Fruit fly (Drosophila melanogaster) whole organism, embryonic: Measurements from ENCODE around the gene pall.

Source experiments
- Asciz ChIP-seq: fragments of 200-800 bp; sonication (Bioruptor generic); optimal IDR thresholded peaks from 2 replicates; lab custom pipeline; 2017; ENCODE audit warnings: missing biosample characterization, mild to moderate bottlenecking, missing genetic modification characterization, missing genetic modification reagents
- BtbVII ChIP-seq: fragments of 200-800 bp; sonication (Bioruptor generic); optimal IDR thresholded peaks from 3 replicates; lab custom pipeline; 2017; ENCODE audit warnings: missing biosample characterization, mild to moderate bottlenecking, missing genetic modification characterization
- CG1024 ChIP-seq: fragments of 200-800 bp; sonication (Bioruptor generic); IDR thresholded peaks from 2 replicates; pipeline ENCODE4 v1.3.6; 2022; ENCODE audit warnings: missing biosample characterization, missing genetic modification characterization
- CG12071 ChIP-seq: fragments of 200-800 bp; sonication (Bioruptor generic); optimal IDR thresholded peaks from 3 replicates; lab custom pipeline; 2018; ENCODE audit warnings: missing biosample characterization, mild to moderate bottlenecking, missing genetic modification characterization
- CG12219 ChIP-seq: fragments of 200-800 bp; sonication (Bioruptor generic); optimal IDR thresholded peaks from 3 replicates; lab custom pipeline; 2018; ENCODE audit warnings: missing biosample characterization, mild to moderate bottlenecking, missing genetic modification characterization
- CG12769 ChIP-seq: fragments of 200-800 bp; sonication (Bioruptor generic); optimal IDR thresholded peaks from 2 replicates; lab custom pipeline; 2019; ENCODE audit warnings: missing biosample characterization, mild to moderate bottlenecking, missing genetic modification characterization, moderate library complexity
- CG13894 ChIP-seq: fragments of 200-800 bp; sonication (Bioruptor generic); optimal IDR thresholded peaks from 3 replicates; lab custom pipeline; 2018; ENCODE audit warnings: missing biosample characterization, mild to moderate bottlenecking, missing genetic modification characterization, moderate library complexity
- CG14050 ChIP-seq: fragments of 200-800 bp; sonication (Bioruptor generic); IDR thresholded peaks from 3 replicates; pipeline ENCODE4 v1.3.6; 2022; ENCODE audit warnings: missing biosample characterization, missing genetic modification characterization
- CG1529 ChIP-seq: fragments of 200-800 bp; sonication (Bioruptor generic); optimal IDR thresholded peaks from 3 replicates; lab custom pipeline; 2018; ENCODE audit warnings: missing biosample characterization, missing genetic modification characterization
- CG17802 ChIP-seq: fragments of 200-800 bp; sonication (Bioruptor generic); optimal IDR thresholded peaks from 2 replicates; lab custom pipeline; 2018; ENCODE audit warnings: missing biosample characterization, mild to moderate bottlenecking, missing genetic modification characterization, moderate library complexity
- CG3407 ChIP-seq: fragments of 200-800 bp; sonication (Bioruptor generic); optimal IDR thresholded peaks from 2 replicates; lab custom pipeline; 2018; ENCODE audit warnings: missing biosample characterization, mild to moderate bottlenecking, missing genetic modification characterization
- CG4820 ChIP-seq: fragments of 200-800 bp; sonication (Bioruptor generic); optimal IDR thresholded peaks from 3 replicates; lab custom pipeline; 2016; ENCODE audit warnings: missing biosample characterization, missing genetic modification characterization
- CG6791 ChIP-seq: fragments of 200-800 bp; sonication (Bioruptor generic); IDR thresholded peaks from 3 replicates; pipeline ENCODE4 v1.3.6; 2022; ENCODE audit warnings: missing biosample characterization, missing genetic modification characterization; ENCODE audit not compliant: partially characterized antibody
- CG7987 ChIP-seq: fragments of 200-800 bp; sonication (Bioruptor generic); optimal IDR thresholded peaks from 2 replicates; lab custom pipeline; 2018; ENCODE audit warnings: missing biosample characterization, mild to moderate bottlenecking, missing genetic modification characterization, moderate library complexity
- CG9727 ChIP-seq: fragments of 200-800 bp; sonication (Bioruptor generic); optimal IDR thresholded peaks from 3 replicates; lab custom pipeline; 2017; ENCODE audit warnings: missing biosample characterization, mild to moderate bottlenecking, missing genetic modification characterization
- Chrac-16 ChIP-seq: fragments of 200-800 bp; sonication (Bioruptor generic); optimal IDR thresholded peaks from 3 replicates; lab custom pipeline; 2016; ENCODE audit warnings: missing biosample characterization, missing genetic modification characterization
- D ChIP-seq, 2 experiments: fragments of 200-800 bp in 1 of 2; fragments of >200 bp in 1 of 2; sonication (Bioruptor generic) in 1 of 2; optimal IDR thresholded peaks; 2 replicates in 1 of 2; 3 replicates in 1 of 2; lab custom pipeline; 2017; ENCODE audit warnings: mild to moderate bottlenecking in 1 of 2, missing biosample characterization in 1 of 2, missing genetic modification characterization in 1 of 2, missing genetic modification reagents in 1 of 2
- Dad ChIP-seq: fragments of 200-800 bp; sonication (Bioruptor generic); optimal IDR thresholded peaks from 3 replicates; lab custom pipeline; 2016; ENCODE audit warnings: missing biosample characterization, missing genetic modification characterization
- Dp ChIP-seq: fragments of 200-800 bp; sonication (Bioruptor generic); optimal IDR thresholded peaks from 2 replicates; lab custom pipeline; 2018; ENCODE audit warnings: missing biosample characterization, mild to moderate bottlenecking, missing genetic modification characterization, moderate library complexity
- Ets97D ChIP-seq: fragments of 200-800 bp; sonication (Bioruptor generic); optimal IDR thresholded peaks from 3 replicates; lab custom pipeline; 2016; ENCODE audit warnings: missing biosample characterization, missing genetic modification characterization
- Hmx ChIP-seq: fragments of 200-800 bp; sonication (Bioruptor generic); optimal IDR thresholded peaks from 2 replicates; lab custom pipeline; 2016; ENCODE audit warnings: missing biosample characterization, missing genetic modification characterization
- Hr51 ChIP-seq, 2 experiments: fragments of 200-800 bp; sonication (Bioruptor generic); optimal IDR thresholded peaks; 2 replicates in 1 of 2; 3 replicates in 1 of 2; lab custom pipeline; 2016 to 2018; ENCODE audit warnings: missing biosample characterization in 2 of 2, missing genetic modification characterization in 2 of 2, mild to moderate bottlenecking in 1 of 2, moderate library complexity in 1 of 2
- Kr ChIP-seq: fragments of 200-800 bp; sonication (Bioruptor generic); optimal IDR thresholded peaks from 2 replicates; lab custom pipeline; 2017; ENCODE audit warnings: missing biosample characterization, mild to moderate bottlenecking, missing genetic modification characterization
- Med ChIP-seq: fragments of 200-800 bp; sonication (Bioruptor generic); peaks from one replicate; lab custom pipeline; 2016; ENCODE audit warnings: missing biosample characterization, missing genetic modification characterization, mild to moderate bottlenecking, inconsistent platforms, moderate library complexity
- Meics ChIP-seq: fragments of 200-800 bp; sonication (Bioruptor generic); optimal IDR thresholded peaks from 2 replicates; lab custom pipeline; 2017; ENCODE audit warnings: missing biosample characterization, mild to moderate bottlenecking, missing genetic modification characterization
- Opbp ChIP-seq: fragments of 200-800 bp; sonication (Bioruptor generic); IDR thresholded peaks from 3 replicates; pipeline ENCODE4 v1.3.6; 2022; ENCODE audit warnings: missing biosample characterization, missing genetic modification characterization; ENCODE audit not compliant: partially characterized antibody
- Rfx ChIP-seq: fragments of 200-800 bp; sonication (Bioruptor generic); IDR thresholded peaks from 2 replicates; pipeline ENCODE4 v1.3.6; 2022; ENCODE audit warnings: missing biosample characterization, missing genetic modification characterization
- TFAM ChIP-seq: fragments of 200-800 bp; sonication (Bioruptor generic); optimal IDR thresholded peaks from 2 replicates; lab custom pipeline; 2017; ENCODE audit warnings: missing biosample characterization, missing genetic modification characterization, inconsistent platforms
- bbx ChIP-seq: fragments of 200-800 bp; sonication (Bioruptor generic); IDR thresholded peaks from 2 replicates; pipeline ENCODE4 v1.3.6; 2022; ENCODE audit warnings: missing biosample characterization, missing genetic modification characterization; ENCODE audit not compliant: partially characterized antibody
- corto ChIP-seq: fragments of 200-800 bp; sonication (Bioruptor generic); optimal IDR thresholded peaks from 2 replicates; lab custom pipeline; 2016; ENCODE audit warnings: missing biosample characterization, mild to moderate bottlenecking, missing genetic modification characterization, moderate library complexity
- crc ChIP-seq: fragments of 200-800 bp; sonication (Bioruptor generic); optimal IDR thresholded peaks from 2 replicates; lab custom pipeline; 2016; ENCODE audit warnings: missing biosample characterization, missing genetic modification characterization
- croc ChIP-seq: fragments of 200-800 bp; sonication (Bioruptor generic); conservative IDR thresholded peaks from 3 replicates; pipeline ENCODE4 v1.3.6; 2022; ENCODE audit warnings: missing biosample characterization, missing genetic modification characterization
- dimm ChIP-seq: fragments of 200-800 bp; sonication (Bioruptor generic); IDR thresholded peaks from 2 replicates; pipeline ENCODE4 v1.3.6; 2022; ENCODE audit warnings: missing biosample characterization, missing genetic modification characterization
- dmrt11E ChIP-seq: fragments of 200-800 bp; sonication (Bioruptor generic); optimal IDR thresholded peaks from 3 replicates; lab custom pipeline; 2018; ENCODE audit warnings: missing biosample characterization, mild to moderate bottlenecking, missing genetic modification characterization, moderate library complexity
- dysf ChIP-seq: fragments of 200-800 bp; sonication (Bioruptor generic); IDR thresholded peaks from 3 replicates; pipeline ENCODE4 v1.3.6; 2022; ENCODE audit warnings: missing biosample characterization, missing genetic modification characterization
- ems ChIP-seq: fragments of 200-800 bp; sonication (Bioruptor generic); optimal IDR thresholded peaks from 3 replicates; lab custom pipeline; 2016; ENCODE audit warnings: missing biosample characterization, missing genetic modification characterization
- eve ChIP-seq, 2 experiments: fragments of >200 bp; optimal IDR thresholded peaks; 2 replicates each; lab custom pipeline; 2017; ENCODE audit warnings: missing biosample characterization in 2 of 2, missing genetic modification characterization in 2 of 2
- ewg ChIP-seq: fragments of 200-800 bp; sonication (Bioruptor generic); optimal IDR thresholded peaks from 3 replicates; lab custom pipeline; 2017; ENCODE audit warnings: mild to moderate bottlenecking, missing biosample characterization, missing genetic modification reagents, missing genetic modification characterization
- fd64A ChIP-seq: fragments of 200-800 bp; sonication (Bioruptor generic); optimal IDR thresholded peaks from 3 replicates; lab custom pipeline; 2018; ENCODE audit warnings: missing biosample characterization, mild to moderate bottlenecking, missing genetic modification characterization
- gfzf ChIP-seq: fragments of 200-800 bp; sonication (Bioruptor generic); optimal IDR thresholded peaks from 2 replicates; lab custom pipeline; 2016; ENCODE audit warnings: missing biosample characterization, mild to moderate bottlenecking, missing genetic modification characterization, moderate library complexity
- hbn ChIP-seq: fragments of 200-800 bp; sonication (Bioruptor generic); IDR thresholded peaks from 2 replicates; pipeline ENCODE4 v1.3.6; 2022; ENCODE audit warnings: missing biosample characterization, missing genetic modification characterization; ENCODE audit not compliant: partially characterized antibody
- jigr1 ChIP-seq: fragments of 200-800 bp; sonication (Bioruptor generic); IDR thresholded peaks from 3 replicates; pipeline ENCODE4 v1.3.6; 2022; ENCODE audit warnings: missing biosample characterization, missing genetic modification characterization
- jing ChIP-seq: fragments of 200-800 bp; sonication (Bioruptor generic); optimal IDR thresholded peaks from 2 replicates; lab custom pipeline; 2018; ENCODE audit warnings: missing biosample characterization, mild to moderate bottlenecking, missing genetic modification characterization
- jumu ChIP-seq: fragments of 200-800 bp; sonication (Bioruptor generic); optimal IDR thresholded peaks from 3 replicates; lab custom pipeline; 2016; ENCODE audit warnings: missing biosample characterization, missing genetic modification characterization
- nom ChIP-seq: fragments of 200-800 bp; sonication (Bioruptor generic); optimal IDR thresholded peaks from 2 replicates; lab custom pipeline; 2017; ENCODE audit warnings: missing biosample characterization, missing genetic modification characterization, mild to moderate bottlenecking, moderate library complexity, missing genetic modification reagents
- run ChIP-seq: fragments of 200-800 bp; sonication (Bioruptor generic); optimal IDR thresholded peaks from 3 replicates; lab custom pipeline; 2018; ENCODE audit warnings: missing biosample characterization, mild to moderate bottlenecking, missing genetic modification characterization
- stwl ChIP-seq: fragments of 200-800 bp; sonication (Bioruptor generic); optimal IDR thresholded peaks from 3 replicates; lab custom pipeline; 2018; ENCODE audit warnings: missing biosample characterization, mild to moderate bottlenecking, missing genetic modification characterization, moderate library complexity
- tna ChIP-seq: fragments of 200-800 bp; sonication (Bioruptor generic); IDR thresholded peaks from 2 replicates; pipeline ENCODE4 v1.3.6; 2022; ENCODE audit warnings: missing biosample characterization, missing genetic modification characterization; ENCODE audit not compliant: partially characterized antibody

The pall gene

dm6 chr3L:9509037-9509830 lies 21.6 kb upstream of the pall start, which contains the start of gene CG3408 (continued):
- TF ChIP-seq D (optimal IDR thresholded peaks at IDR 0.05; lab: Kevin White, UChicago): no peak
- TF ChIP-seq D (GFP tag; optimal IDR thresholded peaks at IDR 0.05; lab: Kevin White, UChicago): no peak
- peak; percentile 67 for TF ChIP-seq Dp (GFP tag; lab: Kevin White, UChicago)
- TF ChIP-seq TFAM (GFP tag; lab: Kevin White, UChicago): no peak
- TF ChIP-seq CG12219 (GFP tag; lab: Kevin White, UChicago): no peak
- peak; percentile 97 for TF ChIP-seq Med (GFP tag; lab: Kevin White, UChicago)
- peak; percentile 4 for TF ChIP-seq CG7987
- TF ChIP-seq jigr1: no peak
- TF ChIP-seq run: no peak
- TF ChIP-seq Dad (GFP tag; lab: Kevin White, UChicago): peak; percentile 32
- TF ChIP-seq nom (GFP tag; lab: Kevin White, UChicago): peak; percentile 72
- TF ChIP-seq hbn (GFP tag; lab: Robert Waterston, UW): no peak
- TF ChIP-seq Rfx (GFP tag; lab: Robert Waterston, UW): no peak
- no peak for TF ChIP-seq CG1024 (GFP tag; lab: Robert Waterston, UW)
- TF ChIP-seq ems (GFP tag; lab: Kevin White, UChicago): no peak
- no peak for TF ChIP-seq CG12071
- TF ChIP-seq jumu (GFP tag; lab: Kevin White, UChicago): no peak
- peak; percentile 52 for TF ChIP-seq CG13894 (tag; lab: Kevin White, UChicago)
- no peak for TF ChIP-seq Meics (GFP tag; lab: Kevin White, UChicago)
- TF ChIP-seq eve (GFP tag; optimal IDR thresholded peaks at IDR 0.05; lab: Kevin White, UChicago): no peak
- TF ChIP-seq bbx (GFP tag; lab: Robert Waterston, UW): no peak; the same call in 1 of the 2 replicates
- no peak for TF ChIP-seq fd64A (GFP tag; lab: Kevin White, UChicago)
- TF ChIP-seq CG4820 (GFP tag; lab: Kevin White, UChicago): no peak
- TF ChIP-seq CG17802 (tag; lab: Kevin White, UChicago): no peak
- TF ChIP-seq CG14050 (GFP tag; lab: Robert Waterston, UW): no peak
- TF ChIP-seq Hmx: no peak
- TF ChIP-seq Asciz (GFP tag; lab: Kevin White, UChicago): no peak
- TF ChIP-seq tna (GFP tag; lab: Robert Waterston, UW): no peak
- TF ChIP-seq Hr51 (GFP tag; optimal IDR thresholded peaks at IDR 0.05; lab: Kevin White, UChicago): peak in 1 of 2 experiments; percentile 18
- 0 out of 3 replicates have a peak, but pooled peaks have one; percentile 7 for TF ChIP-seq Opbp (GFP tag; lab: Robert Waterston, UW)
- TF ChIP-seq dmrt11E: no peak
- no peak for TF ChIP-seq corto (GFP tag; lab: Kevin White, UChicago)
- peak; percentile 93 for TF ChIP-seq stwl (tag; lab: Kevin White, UChicago)
- TF ChIP-seq croc: no peak
- TF ChIP-seq jing: no peak
- no peak for TF ChIP-seq dysf (GFP tag; lab: Robert Waterston, UW)
- no peak for TF ChIP-seq crc (GFP tag; lab: Kevin White, UChicago)
- no peak for TF ChIP-seq CG3407 (GFP tag; lab: Kevin White, UChicago)
- TF ChIP-seq CG1529 (GFP tag; lab: Kevin White, UChicago): peak; percentile 4
- TF ChIP-seq Ets97D (GFP tag; lab: Kevin White, UChicago): peak; percentile 98
- TF ChIP-seq CG12769 (tag; lab: Kevin White, UChicago): peak; percentile 57
- no peak for TF ChIP-seq CG9727 (GFP tag; lab: Kevin White, UChicago)
- TF ChIP-seq ewg: peak; percentile 62
- no peak for TF ChIP-seq Kr (GFP tag; lab: Kevin White, UChicago)
- 0 out of 3 replicates have a peak, but pooled peaks have one; percentile 16 for TF ChIP-seq CG6791
- TF ChIP-seq Chrac-16: no peak
- no peak for TF ChIP-seq BtbVII
- TF ChIP-seq gfzf (GFP tag; lab: Kevin White, UChicago): peak; percentile 94
- no peak for TF ChIP-seq dimm (GFP tag; lab: Robert Waterston, UW)
